Worm (Caenorhabditis elegans) whole organism, L1 larva: Measurements from ENCODE around the gene dpf-5.

Experiments used
- C04F5.9 ChIP-seq: sonication (generic microtip); optimal IDR thresholded peaks from 2 replicates; lab custom pipeline; 2016; ENCODE audit warnings: missing genetic modification characterization, missing compliant biosample characterization
- F16B12.6 ChIP-seq: fragments of 150-350 bp; optimal IDR thresholded peaks from 2 replicates; lab custom pipeline; 2014; ENCODE audit warnings: missing biosample characterization, missing genetic modification characterization
- aha-1 ChIP-seq: fragments of 150-350 bp; optimal IDR thresholded peaks from 2 replicates; lab custom pipeline; 2014; ENCODE audit warnings: missing biosample characterization, missing genetic modification characterization
- blmp-1 ChIP-seq: fragments of 150-350 bp; optimal IDR thresholded peaks from 2 replicates; lab custom pipeline; 2014; ENCODE audit warnings: missing biosample characterization, missing genetic modification characterization
- ces-1 ChIP-seq: fragments of 150-350 bp; optimal IDR thresholded peaks from 2 replicates; lab custom pipeline; 2014; ENCODE audit warnings: missing biosample characterization, missing genetic modification reagents, missing genetic modification characterization
- efl-1 ChIP-seq, 4 experiments: fragments of 150-350 bp; optimal IDR thresholded peaks in 3 of 4; peaks in 1 of 4; 1 replicate in 1 of 4; 2 replicates in 3 of 4; lab custom pipeline; 2014; ENCODE audit warnings: missing biosample characterization in 2 of 4, missing genetic modification characterization in 2 of 4, missing genetic modification reagents in 2 of 4
- efl-3 ChIP-seq: fragments of 200-800 bp; sonication (Bioruptor generic); optimal IDR thresholded peaks from 2 replicates; lab custom pipeline; 2018; ENCODE audit warnings: mild to moderate bottlenecking, missing genetic modification characterization, missing compliant biosample characterization
- elt-3 ChIP-seq, 6 experiments: fragments of 150-350 bp in 1 of 6; sonication (generic microtip); optimal IDR thresholded peaks; 2 replicates each; lab custom pipeline; 2017 to 2018; ENCODE audit warnings: missing biosample characterization in 6 of 6, missing genetic modification characterization in 6 of 6, inconsistent platforms in 1 of 6
- hlh-17 ChIP-seq: fragments of 200-800 bp; sonication (Bioruptor generic); optimal IDR thresholded peaks from 2 replicates; lab custom pipeline; 2018; ENCODE audit warnings: missing genetic modification characterization, mild to moderate bottlenecking, missing compliant biosample characterization, moderate library complexity, borderline replicate concordance
- irx-1 ChIP-seq: sonication (generic microtip); optimal IDR thresholded peaks from 2 replicates; lab custom pipeline; 2016; ENCODE audit warnings: missing genetic modification characterization, missing compliant biosample characterization
- jun-1 ChIP-seq: fragments of 150-350 bp; optimal IDR thresholded peaks from 2 replicates; lab custom pipeline; 2014; ENCODE audit warnings: missing biosample characterization, missing genetic modification reagents, missing genetic modification characterization
- lin-14 ChIP-seq: fragments of 200-800 bp; sonication (Bioruptor generic); optimal IDR thresholded peaks from 2 replicates; lab custom pipeline; 2018; ENCODE audit warnings: mild to moderate bottlenecking, missing genetic modification characterization, moderate library complexity, missing compliant biosample characterization
- lin-15B ChIP-seq: fragments of 150-350 bp; sonication (generic microtip); optimal IDR thresholded peaks from 3 replicates; lab custom pipeline; 2014; ENCODE audit warnings: missing biosample characterization, missing genetic modification characterization
- lin-35 ChIP-seq, 2 experiments: fragments of 150-350 bp; optimal IDR thresholded peaks; 2 replicates each; lab custom pipeline; 2014; ENCODE audit warnings: missing biosample characterization in 2 of 2, missing genetic modification characterization in 2 of 2, missing genetic modification reagents in 2 of 2
- lir-3 ChIP-seq: sonication (generic microtip); optimal IDR thresholded peaks from 2 replicates; lab custom pipeline; 2016; ENCODE audit warnings: mild to moderate bottlenecking, missing genetic modification characterization, moderate library complexity, missing compliant biosample characterization; ENCODE audit not compliant: poor library complexity
- lsy-2 ChIP-seq, 2 experiments: fragments of 150-350 bp; optimal IDR thresholded peaks; 2 replicates each; lab custom pipeline; 2014; ENCODE audit warnings: missing biosample characterization in 2 of 2, missing genetic modification characterization in 2 of 2
- mep-1 ChIP-seq: fragments of 150-350 bp; optimal IDR thresholded peaks from 2 replicates; lab custom pipeline; 2014; ENCODE audit warnings: missing biosample characterization, missing genetic modification characterization
- nhr-19 ChIP-seq: fragments of 200-800 bp; sonication (Bioruptor generic); conservative IDR thresholded peaks from 2 replicates; pipeline ENCODE4 v1.3.6; 2022; ENCODE audit warnings: missing genetic modification characterization, missing compliant biosample characterization
- nhr-28 ChIP-seq: fragments of 150-350 bp; optimal IDR thresholded peaks from 2 replicates; lab custom pipeline; 2014; ENCODE audit warnings: missing biosample characterization, missing genetic modification characterization
- nhr-71 ChIP-seq: sonication (generic microtip); optimal IDR thresholded peaks from 2 replicates; lab custom pipeline; 2016; ENCODE audit warnings: mild to moderate bottlenecking, missing genetic modification characterization, moderate library complexity, missing compliant biosample characterization
- nhr-77 ChIP-seq: fragments of 150-350 bp; optimal IDR thresholded peaks from 2 replicates; lab custom pipeline; 2014; ENCODE audit warnings: missing biosample characterization, missing genetic modification characterization
- nhr-85 ChIP-seq: sonication (generic microtip); peaks from one replicate; lab custom pipeline; 2016; ENCODE audit warnings: missing genetic modification characterization, inconsistent platforms, missing compliant biosample characterization
- pag-3 ChIP-seq: sonication (generic microtip); optimal IDR thresholded peaks from 2 replicates; lab custom pipeline; 2017; ENCODE audit warnings: missing genetic modification characterization, mild to moderate bottlenecking, missing compliant biosample characterization, antibody characterized with exemption, borderline replicate concordance; ENCODE audit not compliant: insufficient read depth
- pqm-1 ChIP-seq: sonication (generic microtip); optimal IDR thresholded peaks from 3 replicates; lab custom pipeline; 2017; ENCODE audit warnings: missing biosample characterization, missing genetic modification characterization
- rnt-1 ChIP-seq: sonication (generic microtip); optimal IDR thresholded peaks from 2 replicates; lab custom pipeline; 2016; ENCODE audit warnings: mild to moderate bottlenecking, missing genetic modification characterization, moderate library complexity, missing compliant biosample characterization
- skn-1 ChIP-seq: fragments of 150-350 bp; optimal IDR thresholded peaks from 2 replicates; lab custom pipeline; 2014; ENCODE audit warnings: missing biosample characterization, missing genetic modification characterization
- snu-23 ChIP-seq: sonication (generic microtip); optimal IDR thresholded peaks from 2 replicates; lab custom pipeline; 2016; ENCODE audit warnings: missing genetic modification characterization, missing compliant biosample characterization
- sox-4 ChIP-seq: sonication (generic microtip); optimal IDR thresholded peaks from 2 replicates; lab custom pipeline; 2016; ENCODE audit warnings: missing genetic modification characterization, missing compliant biosample characterization
- sptf-1 ChIP-seq: fragments of 150-350 bp; optimal IDR thresholded peaks from 2 replicates; lab custom pipeline; 2014; ENCODE audit warnings: missing biosample characterization, missing genetic modification characterization
- sup-37 ChIP-seq: fragments of 200-800 bp; sonication (Bioruptor generic); optimal IDR thresholded peaks from 2 replicates; lab custom pipeline; 2018; ENCODE audit warnings: mild to moderate bottlenecking, missing genetic modification characterization, missing compliant biosample characterization
- swsn-7 ChIP-seq: sonication (generic microtip); optimal IDR thresholded peaks from 2 replicates; lab custom pipeline; 2016; ENCODE audit warnings: missing genetic modification characterization, missing compliant biosample characterization
- tlp-1 ChIP-seq: fragments of 150-350 bp; optimal IDR thresholded peaks from 2 replicates; lab custom pipeline; 2014; ENCODE audit warnings: missing biosample characterization, missing genetic modification characterization
- unc-130 ChIP-seq: fragments of 150-350 bp; optimal IDR thresholded peaks from 2 replicates; lab custom pipeline; 2017; ENCODE audit warnings: missing biosample characterization, missing genetic modification characterization, inconsistent platforms
- unc-86 ChIP-seq: sonication (generic microtip); optimal IDR thresholded peaks from 2 replicates; lab custom pipeline; 2016; ENCODE audit warnings: missing genetic modification characterization, missing compliant biosample characterization
- vab-15 ChIP-seq: sonication (generic microtip); optimal IDR thresholded peaks from 2 replicates; lab custom pipeline; 2017; ENCODE audit warnings: missing genotype, mild to moderate bottlenecking, missing genetic modification characterization, missing compliant biosample characterization
- xbp-1 ChIP-seq: sonication (generic microtip); optimal IDR thresholded peaks from 2 replicates; lab custom pipeline; 2016; ENCODE audit warnings: missing genetic modification characterization, missing compliant biosample characterization

The dpf-5 gene

DNA sequence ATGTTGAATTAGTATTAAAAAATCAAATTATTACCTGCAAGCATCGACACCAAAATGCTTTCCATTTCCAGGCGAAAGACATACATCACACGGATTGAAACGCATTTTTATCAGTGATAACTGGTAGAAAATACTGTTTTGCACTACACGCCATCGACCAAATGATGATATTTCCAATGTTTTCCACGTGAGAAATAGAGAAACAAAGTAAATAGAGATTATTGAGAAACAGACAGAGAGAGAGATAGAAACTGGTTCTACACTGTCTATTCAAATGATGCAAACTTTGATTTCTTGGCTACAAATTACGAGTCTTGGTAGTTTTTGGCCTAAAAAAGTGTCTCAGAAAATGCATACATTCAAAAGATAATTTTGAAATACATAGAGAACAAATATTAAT, 18.1 kb downstream of the dpf-5 start, which contains the start of gene nhr-104 (continued):
- TF ChIP-seq unc-86 (tag; lab: Kevin White, UChicago) (no peak), unc-130 (tag; lab: Kevin White, UChicago) (no peak), lin-14 (no peak), nhr-85 (tag; lab: Kevin White, UChicago) (peak; percentile 85), nhr-28 (tag; lab: Kevin White, UChicago) (no peak)

DNA sequence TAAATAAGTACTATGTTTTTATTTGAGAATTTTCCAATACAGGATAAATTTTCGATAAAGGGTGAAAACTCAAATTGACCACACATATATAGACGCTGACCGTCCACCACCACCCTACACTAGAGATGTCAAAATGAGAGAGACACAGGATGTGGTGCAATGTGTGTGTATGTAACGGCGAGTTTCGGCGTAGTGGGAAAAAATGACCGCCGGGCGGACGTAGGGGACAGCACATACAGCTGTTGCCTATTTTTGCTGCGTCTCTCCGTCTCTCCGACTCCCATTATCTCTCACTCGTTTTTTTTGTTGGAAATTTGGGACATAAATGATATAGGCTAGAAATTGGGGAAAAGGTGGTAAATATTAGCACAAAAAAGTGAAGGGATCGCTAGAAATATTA, 25.3 kb downstream of the dpf-5 start:
- TF ChIP-seq efl-1 (optimal IDR thresholded peaks at IDR 0.05; lab: Kevin White, UChicago): peak in 1 of 2 experiments; percentile 19
- no peak for TF ChIP-seq efl-1 (GFP tag; optimal IDR thresholded peaks at IDR 0.05 in 1 of 2; lab: Kevin White, UChicago)
- TF ChIP-seq lsy-2 (tag; optimal IDR thresholded peaks at IDR 0.05; lab: Kevin White, UChicago): peak in 1 of 2 experiments; percentile 29
- peak in 1 of 2 experiments; percentile 26 for TF ChIP-seq lin-35 (GFP tag; optimal IDR thresholded peaks at IDR 0.05; lab: Kevin White, UChicago)
- peak; percentile 28 for TF ChIP-seq snu-23
- TF ChIP-seq irx-1 (tag; lab: Kevin White, UChicago): peak; percentile 20
- no peak for TF ChIP-seq lin-14

DNA sequence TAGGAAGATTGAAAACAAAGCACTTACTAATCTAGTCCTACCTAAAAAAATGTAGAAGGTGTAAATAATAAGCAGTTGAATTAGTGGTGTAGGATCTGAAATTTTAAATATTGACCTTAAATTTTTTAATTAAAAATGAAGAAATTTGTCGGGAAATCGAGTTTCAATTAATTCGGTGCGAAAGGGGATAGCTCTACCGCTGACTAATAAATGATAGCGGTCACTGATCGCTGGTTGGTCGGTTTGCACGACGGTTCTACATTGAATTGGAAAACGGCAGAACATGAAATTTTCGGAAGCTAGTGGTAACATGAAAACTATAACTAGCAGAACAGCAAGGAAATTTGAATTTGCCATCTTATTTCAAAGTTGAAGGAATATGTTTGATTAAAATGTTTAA, 26.3 kb downstream of the dpf-5 start, which contains the start of gene set-15:
Gene set-15, minus strand, starts transcription at position 101 of the 400 bp plus-strand sequence.
- no peak for TF ChIP-seq sup-37 (GFP tag; lab: Kevin White, UChicago)
- no peak for TF ChIP-seq nhr-28 (tag; lab: Kevin White, UChicago)
- TF ChIP-seq nhr-71: no peak
- no peak for TF ChIP-seq pqm-1 (tag; lab: Kevin White, UChicago)
- no peak for TF ChIP-seq mep-1
- TF ChIP-seq lin-14: no peak
- no peak for TF ChIP-seq nhr-77 (tag; lab: Kevin White, UChicago)
- no peak for TF ChIP-seq lsy-2 (tag; optimal IDR thresholded peaks at IDR 0.05; lab: Kevin White, UChicago)
- no peak for TF ChIP-seq efl-1 (optimal IDR thresholded peaks at IDR 0.05; lab: Kevin White, UChicago)
- no peak for TF ChIP-seq efl-1 (GFP tag; optimal IDR thresholded peaks at IDR 0.05 in 1 of 2; lab: Kevin White, UChicago)
- no peak for TF ChIP-seq skn-1 (tag; lab: Kevin White, UChicago)
- no peak for TF ChIP-seq lin-35 (GFP tag; optimal IDR thresholded peaks at IDR 0.05; lab: Kevin White, UChicago)
- no peak for TF ChIP-seq rnt-1 (tag; lab: Kevin White, UChicago)
- no peak for TF ChIP-seq blmp-1 (tag; lab: Kevin White, UChicago)
- no peak for TF ChIP-seq C04F5.9 (tag; lab: Kevin White, UChicago)
- TF ChIP-seq sox-4 (tag; lab: Kevin White, UChicago): no peak
- TF ChIP-seq aha-1 (tag; lab: Kevin White, UChicago): no peak
- TF ChIP-seq lin-15B: no peak
- no peak for TF ChIP-seq sptf-1 (tag; lab: Kevin White, UChicago)

- TF ChIP-seq lir-3 (no peak), xbp-1 (tag; lab: Kevin White, UChicago) (peak; percentile 6)
These were observed 29.9 kb downstream of the dpf-5 start for ce11 chrIV:4776501-4776900.

- TF ChIP-seq pag-3 (tag; lab: Kevin White, UChicago) (no peak), jun-1 (tag; lab: Kevin White, UChicago) (no peak), tlp-1 (no peak), vab-15 (no peak), ces-1 (no peak), hlh-17 (no peak), swsn-7 (tag; lab: Kevin White, UChicago) (no peak), elt-3 (tag; optimal IDR thresholded peaks at IDR 0.05; lab: Kevin White, UChicago) (no peak), F16B12.6 (tag; lab: Kevin White, UChicago) (no peak), nhr-19 (GFP tag; lab: Robert Waterston, UW) (no peak), unc-86 (tag; lab: Kevin White, UChicago) (no peak), efl-3 (GFP tag; lab: Kevin White, UChicago) (no peak), C04F5.9 (tag; lab: Kevin White, UChicago) (no peak)
- TF ChIP-seq, all 84 proteins: peak for 0
These were observed 30.4 kb downstream of the dpf-5 start, which contains the start of gene R11E3.19 for ce11 chrIV:4776001-4776400. TSS of gene R11E3.19 (minus strand) at chrIV:4776101.
